Worm (Caenorhabditis elegans) whole organism, L4 larva: ENCODE data around the gene F46C5.6.
A peak's percentile ranks its signal among the peaks of the same experiment; 100 is the strongest.

Experiments used
- ZK546.5 ChIP-seq, 2 experiments: sonication (generic microtip); optimal IDR thresholded peaks; 2 replicates each; lab custom pipeline; 2017; ENCODE audit warnings: missing biosample characterization in 2 of 2, missing genetic modification characterization in 2 of 2
- aly-2 ChIP-seq: sonication (generic microtip); optimal IDR thresholded peaks from 2 replicates; lab custom pipeline; 2018; ENCODE audit warnings: missing biosample characterization, missing genetic modification characterization
- ama-1 ChIP-seq: fragments of 150-350 bp; optimal IDR thresholded peaks from 2 replicates; lab custom pipeline; 2014; ENCODE audit warnings: inconsistent platforms, mixed read lengths
- daf-19 ChIP-seq: fragments of 200-800 bp; sonication (Bioruptor generic); conservative IDR thresholded peaks from 2 replicates; pipeline ENCODE4 v1.3.6; 2022; ENCODE audit warnings: missing genetic modification characterization, missing compliant biosample characterization
- dpl-1 ChIP-seq: fragments of 150-350 bp; optimal IDR thresholded peaks from 2 replicates; lab custom pipeline; 2014; ENCODE audit warnings: missing biosample characterization, missing genetic modification reagents, missing genetic modification characterization
- hlh-30 ChIP-seq: sonication (generic microtip); optimal IDR thresholded peaks from 2 replicates; lab custom pipeline; 2017; ENCODE audit warnings: antibody characterized with exemption, mild to moderate bottlenecking, missing genetic modification characterization, missing compliant biosample characterization; ENCODE audit not compliant: insufficient read depth
- lir-3 ChIP-seq: sonication (generic microtip); optimal IDR thresholded peaks from 2 replicates; lab custom pipeline; 2016; ENCODE audit warnings: mild to moderate bottlenecking, missing genetic modification characterization, missing compliant biosample characterization
- nhr-28 ChIP-seq: fragments of 150-350 bp; optimal IDR thresholded peaks from 2 replicates; lab custom pipeline; 2014; ENCODE audit warnings: missing biosample characterization, missing genetic modification characterization
- skn-1 ChIP-seq: fragments of 150-350 bp; optimal IDR thresholded peaks from 2 replicates; lab custom pipeline; 2014; ENCODE audit warnings: missing biosample characterization, missing genetic modification characterization

DNA sequence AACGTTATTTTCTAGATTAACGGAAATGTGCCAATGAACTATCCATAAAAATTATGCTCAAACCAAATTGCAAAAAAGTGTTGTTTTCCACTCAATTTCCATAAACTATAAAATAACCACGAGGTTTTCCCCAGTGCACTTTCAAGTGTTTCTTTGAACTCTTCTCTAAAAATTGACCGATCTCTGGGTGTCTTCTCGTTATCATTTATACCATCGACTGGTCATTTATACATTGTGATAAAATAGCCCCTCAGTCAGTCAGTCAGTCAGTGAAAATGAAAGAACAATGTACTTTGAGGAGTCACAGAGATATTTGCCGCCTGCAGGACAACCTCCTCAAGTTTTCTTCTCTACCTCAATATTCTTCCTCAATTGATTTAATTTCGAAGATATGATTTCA lies 1.6 kb upstream of the F46C5.6 start:
- TF ChIP-seq ZK546.5 (tag; optimal IDR thresholded peaks at IDR 0.05; lab: Kevin White, UChicago): no peak
- no peak for TF ChIP-seq daf-19 (GFP tag; lab: Robert Waterston, UW)
- TF ChIP-seq lir-3: no peak
- TF ChIP-seq ama-1 (lab: Kevin White, UChicago): no peak
- TF ChIP-seq dpl-1 (GFP tag; lab: Kevin White, UChicago): no peak
- TF ChIP-seq skn-1 (tag; lab: Kevin White, UChicago): no peak
- peak; percentile 47 for TF ChIP-seq hlh-30 (tag; lab: Kevin White, UChicago)
- TF ChIP-seq nhr-28: peak; percentile 62
- TF ChIP-seq aly-2: no peak
